Fruit fly (Drosophila melanogaster) whole organism, embryonic: ENCODE measurements around the gene CG11790.

Experiments
- CG10654 ChIP-seq: fragments of 200-800 bp; sonication (Bioruptor generic); optimal IDR thresholded peaks from 2 replicates; lab custom pipeline; 2016; ENCODE audit warnings: missing biosample characterization, missing genetic modification characterization
- CG10959 ChIP-seq: fragments of 200-800 bp; sonication (Bioruptor generic); IDR thresholded peaks from 2 replicates; pipeline ENCODE4 v1.3.6; 2022; ENCODE audit warnings: missing biosample characterization, missing genetic modification characterization
- CG11504 ChIP-seq: fragments of 200-800 bp; sonication (Bioruptor generic); optimal IDR thresholded peaks from 3 replicates; lab custom pipeline; 2019; ENCODE audit warnings: missing biosample characterization, mild to moderate bottlenecking, missing genetic modification characterization, moderate library complexity
- CG12942 ChIP-seq: fragments of 200-800 bp; sonication (Bioruptor generic); optimal IDR thresholded peaks from 3 replicates; lab custom pipeline; 2016; ENCODE audit warnings: missing biosample characterization, missing genetic modification characterization
- CG14667 ChIP-seq: fragments of 200-800 bp; sonication (Bioruptor generic); IDR thresholded peaks from 2 replicates; pipeline ENCODE4 v1.3.6; 2022; ENCODE audit warnings: missing biosample characterization, missing genetic modification characterization
- CG15073 ChIP-seq: fragments of 200-800 bp; sonication (Bioruptor generic); optimal IDR thresholded peaks from 2 replicates; lab custom pipeline; 2016; ENCODE audit warnings: missing biosample characterization, missing genetic modification characterization
- CG15514 ChIP-seq: fragments of 200-800 bp; sonication (Bioruptor generic); optimal IDR thresholded peaks from 3 replicates; lab custom pipeline; 2017; ENCODE audit warnings: missing biosample characterization, missing genetic modification characterization, mild to moderate bottlenecking, moderate library complexity, missing genetic modification reagents
- CG15696 ChIP-seq: fragments of 200-800 bp; sonication (Bioruptor generic); optimal IDR thresholded peaks from 2 replicates; lab custom pipeline; 2019; ENCODE audit warnings: missing biosample characterization, mild to moderate bottlenecking, missing genetic modification characterization, moderate library complexity
- CG16815 ChIP-seq: fragments of 200-800 bp; sonication (Bioruptor generic); optimal IDR thresholded peaks from 3 replicates; lab custom pipeline; 2017; ENCODE audit warnings: missing biosample characterization, mild to moderate bottlenecking, missing genetic modification characterization
- CG17912 ChIP-seq: fragments of 200-800 bp; sonication (Bioruptor generic); optimal IDR thresholded peaks from 2 replicates; lab custom pipeline; 2018; ENCODE audit warnings: missing biosample characterization, mild to moderate bottlenecking, missing genetic modification characterization
- CG1792 ChIP-seq: fragments of 200-800 bp; sonication (Bioruptor generic); optimal IDR thresholded peaks from 2 replicates; lab custom pipeline; 2016; ENCODE audit warnings: missing biosample characterization, missing genetic modification characterization
- CG30020 ChIP-seq: fragments of 200-800 bp; optimal IDR thresholded peaks from 2 replicates; lab custom pipeline; 2019; ENCODE audit warnings: missing biosample characterization, mild to moderate bottlenecking, missing genetic modification characterization, moderate library complexity
- CG31365 ChIP-seq: fragments of 200-800 bp; sonication (Bioruptor generic); optimal IDR thresholded peaks from 2 replicates; lab custom pipeline; 2018; ENCODE audit warnings: missing biosample characterization, mild to moderate bottlenecking, missing genetic modification characterization
- CG3163 ChIP-seq: fragments of 200-800 bp; sonication (Bioruptor generic); optimal IDR thresholded peaks from 3 replicates; lab custom pipeline; 2016; ENCODE audit warnings: missing biosample characterization, missing genetic modification characterization
- CG6175 ChIP-seq: fragments of 200-800 bp; sonication (Bioruptor generic); IDR thresholded peaks from 3 replicates; pipeline ENCODE4 v1.3.6; 2022; ENCODE audit warnings: missing biosample characterization, missing genetic modification characterization
- CG6813 ChIP-seq: fragments of 200-800 bp; sonication (Bioruptor generic); optimal IDR thresholded peaks from 2 replicates; lab custom pipeline; 2017; ENCODE audit warnings: missing biosample characterization, missing genetic modification characterization, mild to moderate bottlenecking, moderate library complexity, missing genetic modification reagents
- CG7928 ChIP-seq: fragments of 200-800 bp; sonication (Bioruptor generic); optimal IDR thresholded peaks from 2 replicates; lab custom pipeline; 2017; ENCODE audit warnings: missing biosample characterization, mild to moderate bottlenecking, missing genetic modification characterization
- CG7963 ChIP-seq: fragments of 200-800 bp; sonication (Bioruptor generic); IDR thresholded peaks from 3 replicates; pipeline ENCODE4 v1.3.6; 2022; ENCODE audit warnings: missing biosample characterization, missing genetic modification characterization; ENCODE audit not compliant: partially characterized antibody
- CG9215 ChIP-seq: fragments of 200-800 bp; sonication (Bioruptor generic); IDR thresholded peaks from 2 replicates; pipeline ENCODE4 v1.3.6; 2022; ENCODE audit warnings: missing biosample characterization, missing genetic modification characterization
- CG9932 ChIP-seq: fragments of 200-800 bp; sonication (Bioruptor generic); IDR thresholded peaks from 2 replicates; pipeline ENCODE4 v1.3.6; 2022; ENCODE audit warnings: missing biosample characterization, missing genetic modification characterization
- CkIIα-i1 ChIP-seq: fragments of 200-800 bp; sonication (Bioruptor generic); IDR thresholded peaks from 2 replicates; pipeline ENCODE4 v1.3.6; 2022; ENCODE audit warnings: missing biosample characterization, missing genetic modification characterization
- Dbx ChIP-seq: fragments of 200-800 bp; sonication (Bioruptor generic); IDR thresholded peaks from 3 replicates; pipeline ENCODE4 v1.3.6; 2022; ENCODE audit warnings: missing biosample characterization, missing genetic modification characterization
- Dll ChIP-seq: fragments of 200-800 bp; sonication (Bioruptor generic); IDR thresholded peaks from 4 replicates; pipeline ENCODE4 v1.3.6; 2022; ENCODE audit warnings: missing biosample characterization, missing genetic modification characterization; ENCODE audit not compliant: partially characterized antibody
- Dref ChIP-seq: fragments of 200-800 bp; sonication (Bioruptor generic); IDR thresholded peaks from 2 replicates; pipeline ENCODE4 v1.3.6; 2022; ENCODE audit warnings: missing biosample characterization, missing genetic modification characterization
- Ets97D ChIP-seq: fragments of 200-800 bp; sonication (Bioruptor generic); optimal IDR thresholded peaks from 3 replicates; lab custom pipeline; 2016; ENCODE audit warnings: missing biosample characterization, missing genetic modification characterization
- HmgD ChIP-seq: fragments of 200-800 bp; sonication (Bioruptor generic); optimal IDR thresholded peaks from 3 replicates; lab custom pipeline; 2016; ENCODE audit warnings: missing biosample characterization, missing genetic modification characterization
- Lim3 ChIP-seq: fragments of 200-800 bp; sonication (Bioruptor generic); IDR thresholded peaks from 2 replicates; pipeline ENCODE4 v1.3.6; 2022; ENCODE audit warnings: missing biosample characterization, missing genetic modification characterization
- Optix ChIP-seq: fragments of 200-800 bp; sonication (Bioruptor generic); IDR thresholded peaks from 3 replicates; pipeline ENCODE4 v1.3.6; 2022; ENCODE audit warnings: missing biosample characterization, missing genetic modification characterization
- Side ChIP-seq: fragments of 200-800 bp; sonication (Bioruptor generic); optimal IDR thresholded peaks from 2 replicates; lab custom pipeline; 2016; ENCODE audit warnings: missing biosample characterization, missing genetic modification characterization
- Spps ChIP-seq: fragments of 200-800 bp; sonication (Bioruptor generic); optimal IDR thresholded peaks from 2 replicates; lab custom pipeline; 2018; ENCODE audit warnings: missing biosample characterization, mild to moderate bottlenecking, missing genetic modification characterization
- Vsx1 ChIP-seq: fragments of 200-800 bp; sonication (Bioruptor generic); optimal IDR thresholded peaks from 2 replicates; lab custom pipeline; 2017; ENCODE audit warnings: missing biosample characterization, mild to moderate bottlenecking, missing genetic modification characterization, missing genetic modification reagents
- ac ChIP-seq: fragments of 200-800 bp; sonication (Bioruptor generic); optimal IDR thresholded peaks from 3 replicates; lab custom pipeline; 2017; ENCODE audit warnings: missing biosample characterization, mild to moderate bottlenecking, missing genetic modification characterization
- chm ChIP-seq: fragments of 200-800 bp; sonication (Bioruptor generic); IDR thresholded peaks from 2 replicates; pipeline ENCODE4 v1.3.6; 2022; ENCODE audit warnings: missing biosample characterization, missing genetic modification characterization
- ci ChIP-seq: fragments of 200-800 bp; sonication (Bioruptor generic); IDR thresholded peaks from 3 replicates; pipeline ENCODE4 v1.3.6; 2022; ENCODE audit warnings: missing biosample characterization, missing genetic modification characterization
- crol ChIP-seq: fragments of 200-800 bp; sonication (Bioruptor generic); IDR thresholded peaks from 2 replicates; pipeline ENCODE4 v1.3.6; 2022; ENCODE audit warnings: missing biosample characterization, missing genetic modification characterization
- gro ChIP-seq: fragments of 200-800 bp; sonication (Bioruptor generic); optimal IDR thresholded peaks from 2 replicates; lab custom pipeline; 2016; ENCODE audit warnings: missing biosample characterization, missing genetic modification characterization
- jing ChIP-seq: fragments of 200-800 bp; sonication (Bioruptor generic); optimal IDR thresholded peaks from 2 replicates; lab custom pipeline; 2018; ENCODE audit warnings: missing biosample characterization, mild to moderate bottlenecking, missing genetic modification characterization
- kay ChIP-seq: fragments of 200-800 bp; sonication (Bioruptor generic); optimal IDR thresholded peaks from 2 replicates; lab custom pipeline; 2016; ENCODE audit warnings: missing biosample characterization, missing genetic modification characterization
- klu ChIP-seq: fragments of 200-800 bp; sonication (Bioruptor generic); IDR thresholded peaks from 2 replicates; pipeline ENCODE4 v1.3.6; 2022; ENCODE audit warnings: missing biosample characterization, missing genetic modification characterization
- kni ChIP-seq: fragments of 200-800 bp; sonication (Bioruptor generic); optimal IDR thresholded peaks from 3 replicates; lab custom pipeline; 2017; ENCODE audit warnings: mild to moderate bottlenecking, missing biosample characterization, missing genetic modification reagents, missing genetic modification characterization
- nmo ChIP-seq: fragments of 200-800 bp; sonication (Bioruptor generic); optimal IDR thresholded peaks from 2 replicates; lab custom pipeline; 2018; ENCODE audit warnings: missing biosample characterization, mild to moderate bottlenecking, missing genetic modification characterization, moderate library complexity
- org-1 ChIP-seq: fragments of 200-800 bp; sonication (Bioruptor generic); optimal IDR thresholded peaks from 2 replicates; lab custom pipeline; 2017; ENCODE audit warnings: missing biosample characterization, missing genetic modification characterization
- ro ChIP-seq: fragments of 200-800 bp; sonication (Bioruptor generic); IDR thresholded peaks from 2 replicates; pipeline ENCODE4 v1.3.6; 2022; ENCODE audit warnings: missing biosample characterization, missing genetic modification characterization
- sisA ChIP-seq: fragments of 200-800 bp; sonication (Bioruptor generic); IDR thresholded peaks from 2 replicates; pipeline ENCODE4 v1.3.6; 2022; ENCODE audit warnings: missing biosample characterization, missing genetic modification characterization
- stc ChIP-seq: fragments of 200-800 bp; sonication (Bioruptor generic); IDR thresholded peaks from 2 replicates; pipeline ENCODE4 v1.3.6; 2022; ENCODE audit warnings: missing biosample characterization, missing genetic modification characterization
- tio ChIP-seq: fragments of 200-800 bp; sonication (Bioruptor generic); optimal IDR thresholded peaks from 2 replicates; lab custom pipeline; 2017; ENCODE audit warnings: missing biosample characterization, missing genetic modification characterization, inconsistent platforms
- tll ChIP-seq, 2 experiments: fragments of 200-800 bp in 1 of 2; fragments of >200 bp in 1 of 2; sonication (Bioruptor generic) in 1 of 2; optimal IDR thresholded peaks; 2 replicates each; lab custom pipeline; 2017 to 2019; ENCODE audit warnings: missing biosample characterization in 2 of 2, missing genetic modification characterization in 2 of 2, mild to moderate bottlenecking in 1 of 2, moderate library complexity in 1 of 2
- tna ChIP-seq: fragments of 200-800 bp; sonication (Bioruptor generic); IDR thresholded peaks from 2 replicates; pipeline ENCODE4 v1.3.6; 2022; ENCODE audit warnings: missing biosample characterization, missing genetic modification characterization; ENCODE audit not compliant: partially characterized antibody
- zen ChIP-seq: fragments of 200-800 bp; sonication (Bioruptor generic); optimal IDR thresholded peaks from 3 replicates; lab custom pipeline; 2018; ENCODE audit warnings: missing biosample characterization, mild to moderate bottlenecking, missing genetic modification characterization, moderate library complexity

Gene CG11790

dm6 chr3R:25027281-25028219 lies 20.0 kb upstream of the CG11790 start (continued):
- TF ChIP-seq tll (GFP tag; optimal IDR thresholded peaks at IDR 0.05; lab: Kevin White, UChicago) = no peak
- peak; percentile 50 for TF ChIP-seq kay (GFP tag; lab: Kevin White, UChicago)
- no peak for TF ChIP-seq zen (tag; lab: Kevin White, UChicago)
- no peak for TF ChIP-seq CG6813 (GFP tag; lab: Kevin White, UChicago)
- no peak for TF ChIP-seq CG12942 (GFP tag; lab: Kevin White, UChicago)
- no peak for TF ChIP-seq CG10959 (GFP tag; lab: Robert Waterston, UW)
- TF ChIP-seq CG7928 (GFP tag; lab: Kevin White, UChicago) = no peak
- TF ChIP-seq crol (GFP tag; lab: Robert Waterston, UW) = no peak
- no peak for TF ChIP-seq nmo (GFP tag; lab: Kevin White, UChicago)
- no peak for TF ChIP-seq Optix (GFP tag; lab: Robert Waterston, UW)
- peak; percentile 31; the same call in 1 of the 2 replicates for TF ChIP-seq chm (GFP tag; lab: Robert Waterston, UW)
- peak; percentile 18 for TF ChIP-seq CG17912 (GFP tag; lab: Kevin White, UChicago)
- TF ChIP-seq CG15696 (tag; lab: Kevin White, UChicago) = no peak
- TF ChIP-seq CG31365 (tag; lab: Kevin White, UChicago) = no peak
- TF ChIP-seq CkIIα-i1 (GFP tag; lab: Robert Waterston, UW) = no peak
- TF ChIP-seq HmgD (GFP tag; lab: Kevin White, UChicago) = no peak
- TF ChIP-seq Ets97D = no peak
- TF ChIP-seq Dbx (GFP tag; lab: Robert Waterston, UW) = no peak
- TF ChIP-seq CG9215 = 0 out of 2 replicates have a peak, but pooled peaks have one; percentile 21
- no peak for TF ChIP-seq klu (GFP tag; lab: Robert Waterston, UW)
- TF ChIP-seq CG9932 (GFP tag; lab: Robert Waterston, UW) = no peak
- no peak for TF ChIP-seq org-1 (GFP tag; lab: Kevin White, UChicago)
- peak; percentile 40; the same call in 2 of the 3 replicates for TF ChIP-seq ci (GFP tag; lab: Robert Waterston, UW)
- no peak for TF ChIP-seq Side (GFP tag; lab: Kevin White, UChicago)
- TF ChIP-seq CG15073 (GFP tag; lab: Kevin White, UChicago) = no peak
- no peak for TF ChIP-seq CG10654 (GFP tag; lab: Kevin White, UChicago)
- peak; percentile 14 for TF ChIP-seq CG15514 (GFP tag; lab: Kevin White, UChicago)
- TF ChIP-seq Dref (GFP tag; lab: Robert Waterston, UW) = no peak
- no peak for TF ChIP-seq CG3163 (GFP tag; lab: Kevin White, UChicago)
- TF ChIP-seq jing (GFP tag; lab: Kevin White, UChicago) = no peak
- TF ChIP-seq sisA = no peak
- TF ChIP-seq tna = no peak
- no peak for TF ChIP-seq gro (GFP tag; lab: Kevin White, UChicago)
- TF ChIP-seq tio = no peak
- peak; percentile 22 for TF ChIP-seq CG1792 (GFP tag; lab: Kevin White, UChicago)
- TF ChIP-seq ac = no peak
- TF ChIP-seq CG14667 (GFP tag; lab: Robert Waterston, UW) = no peak
- TF ChIP-seq Lim3 (GFP tag; lab: Robert Waterston, UW) = no peak
- TF ChIP-seq CG16815 = no peak
- TF ChIP-seq CG11504 (tag; lab: Kevin White, UChicago) = no peak
- no peak for TF ChIP-seq CG6175 (GFP tag; lab: Robert Waterston, UW)
- peak; percentile 24; the same call in 1 of the 2 replicates for TF ChIP-seq stc
- TF ChIP-seq kni (GFP tag; lab: Kevin White, UChicago) = no peak
- no peak for TF ChIP-seq Vsx1
- no peak for TF ChIP-seq Dll (GFP tag; lab: Robert Waterston, UW)
- no peak for TF ChIP-seq Spps (tag; lab: Kevin White, UChicago)
- TF ChIP-seq CG30020 (tag; lab: Kevin White, UChicago) = no peak
- no peak for TF ChIP-seq CG7963
- TF ChIP-seq ro (GFP tag; lab: Robert Waterston, UW) = no peak
